Fruit fly (Drosophila melanogaster) whole organism, embryonic: ENCODE results near the gene CG33093.

Source experiments
- Bdp1 ChIP-seq: fragments of 200-800 bp; sonication (Bioruptor generic); optimal IDR thresholded peaks from 3 replicates; lab custom pipeline; 2016; ENCODE audit warnings: missing biosample characterization, missing genetic modification characterization
- C15 ChIP-seq: fragments of 200-800 bp; sonication (Bioruptor generic); IDR thresholded peaks from 3 replicates; pipeline ENCODE4 v1.3.6; 2022; ENCODE audit warnings: missing biosample characterization, missing genetic modification characterization
- CG10267 ChIP-seq: fragments of 200-800 bp; sonication (Bioruptor generic); optimal IDR thresholded peaks from 2 replicates; lab custom pipeline; 2018; ENCODE audit warnings: missing biosample characterization, mild to moderate bottlenecking, missing genetic modification characterization, moderate library complexity
- CG10321 ChIP-seq: fragments of 200-800 bp; sonication (Bioruptor generic); IDR thresholded peaks from 2 replicates; pipeline ENCODE4 v1.3.6; 2022; ENCODE audit warnings: missing biosample characterization, missing genetic modification characterization
- CG1233 ChIP-seq: fragments of 200-800 bp; sonication (Bioruptor generic); optimal IDR thresholded peaks from 4 replicates; lab custom pipeline; 2018; ENCODE audit warnings: missing biosample characterization, mild to moderate bottlenecking, missing genetic modification characterization
- CG14710 ChIP-seq: fragments of 200-800 bp; sonication (Bioruptor generic); optimal IDR thresholded peaks from 3 replicates; lab custom pipeline; 2019; ENCODE audit warnings: missing biosample characterization, mild to moderate bottlenecking, missing genetic modification characterization, moderate library complexity
- CG17829 ChIP-seq: fragments of 200-800 bp; optimal IDR thresholded peaks from 2 replicates; lab custom pipeline; 2019; ENCODE audit warnings: missing biosample characterization, mild to moderate bottlenecking, missing genetic modification characterization, moderate library complexity
- CG2116 ChIP-seq: fragments of 200-800 bp; sonication (Bioruptor generic); optimal IDR thresholded peaks from 3 replicates; lab custom pipeline; 2018; ENCODE audit warnings: missing biosample characterization, mild to moderate bottlenecking, missing genetic modification characterization
- CG30431 ChIP-seq: fragments of 200-800 bp; sonication (Bioruptor generic); optimal IDR thresholded peaks from 2 replicates; lab custom pipeline; 2017; ENCODE audit warnings: missing biosample characterization, missing genetic modification characterization
- CG3281 ChIP-seq: fragments of 200-800 bp; sonication (Bioruptor generic); optimal IDR thresholded peaks from 3 replicates; lab custom pipeline; 2017; ENCODE audit warnings: missing biosample characterization, mild to moderate bottlenecking, missing genetic modification characterization
- CG33557 ChIP-seq: fragments of 200-800 bp; sonication (Bioruptor generic); optimal IDR thresholded peaks from 2 replicates; lab custom pipeline; 2019; ENCODE audit warnings: missing biosample characterization, mild to moderate bottlenecking, missing genetic modification characterization, moderate library complexity
- CG34376 ChIP-seq: fragments of 200-800 bp; sonication (Bioruptor generic); optimal IDR thresholded peaks from 2 replicates; lab custom pipeline; 2018; ENCODE audit warnings: missing biosample characterization, mild to moderate bottlenecking, missing genetic modification characterization
- CG6254 ChIP-seq: fragments of 200-800 bp; sonication (Bioruptor generic); optimal IDR thresholded peaks from 3 replicates; lab custom pipeline; 2017; ENCODE audit warnings: mild to moderate bottlenecking, missing biosample characterization, missing genetic modification reagents, missing genetic modification characterization
- CG6683 ChIP-seq: fragments of 200-800 bp; sonication (Bioruptor generic); optimal IDR thresholded peaks from 2 replicates; lab custom pipeline; 2017; ENCODE audit warnings: missing biosample characterization, mild to moderate bottlenecking, missing genetic modification characterization, missing genetic modification reagents
- CG6854 ChIP-seq: fragments of 200-800 bp; sonication (Bioruptor generic); optimal IDR thresholded peaks from 3 replicates; lab custom pipeline; 2017; ENCODE audit warnings: missing biosample characterization, mild to moderate bottlenecking, missing genetic modification characterization
- CG7357 ChIP-seq: fragments of 200-800 bp; sonication (Bioruptor generic); IDR thresholded peaks from 3 replicates; pipeline ENCODE4 v1.3.6; 2022; ENCODE audit warnings: missing biosample characterization, missing genetic modification characterization
- Dp ChIP-seq: fragments of 200-800 bp; sonication (Bioruptor generic); optimal IDR thresholded peaks from 2 replicates; lab custom pipeline; 2018; ENCODE audit warnings: missing biosample characterization, mild to moderate bottlenecking, missing genetic modification characterization, moderate library complexity
- ERR ChIP-seq: fragments of 200-800 bp; sonication (Bioruptor generic); optimal IDR thresholded peaks from 2 replicates; lab custom pipeline; 2016; ENCODE audit warnings: missing biosample characterization, missing genetic modification characterization
- Fer2 ChIP-seq: fragments of 200-800 bp; sonication (Bioruptor generic); optimal IDR thresholded peaks from 2 replicates; lab custom pipeline; 2018; ENCODE audit warnings: missing biosample characterization, mild to moderate bottlenecking, missing genetic modification characterization, moderate library complexity
- Hey ChIP-seq: fragments of 200-800 bp; sonication (Bioruptor generic); optimal IDR thresholded peaks from 3 replicates; lab custom pipeline; 2018; ENCODE audit warnings: missing biosample characterization, mild to moderate bottlenecking, missing genetic modification characterization
- Hmx ChIP-seq: fragments of 200-800 bp; sonication (Bioruptor generic); optimal IDR thresholded peaks from 2 replicates; lab custom pipeline; 2016; ENCODE audit warnings: missing biosample characterization, missing genetic modification characterization
- Med ChIP-seq: fragments of 200-800 bp; sonication (Bioruptor generic); peaks from one replicate; lab custom pipeline; 2016; ENCODE audit warnings: missing biosample characterization, missing genetic modification characterization, mild to moderate bottlenecking, inconsistent platforms, moderate library complexity
- Meics ChIP-seq: fragments of 200-800 bp; sonication (Bioruptor generic); optimal IDR thresholded peaks from 2 replicates; lab custom pipeline; 2017; ENCODE audit warnings: missing biosample characterization, mild to moderate bottlenecking, missing genetic modification characterization
- Rfx ChIP-seq: fragments of 200-800 bp; sonication (Bioruptor generic); IDR thresholded peaks from 2 replicates; pipeline ENCODE4 v1.3.6; 2022; ENCODE audit warnings: missing biosample characterization, missing genetic modification characterization
- Spps ChIP-seq: fragments of 200-800 bp; sonication (Bioruptor generic); optimal IDR thresholded peaks from 2 replicates; lab custom pipeline; 2018; ENCODE audit warnings: missing biosample characterization, mild to moderate bottlenecking, missing genetic modification characterization
- Ssrp ChIP-seq: fragments of 200-800 bp; sonication (Bioruptor generic); optimal IDR thresholded peaks from 2 replicates; lab custom pipeline; 2018; ENCODE audit warnings: missing biosample characterization, mild to moderate bottlenecking, missing genetic modification characterization, moderate library complexity
- Tbp ChIP-seq: fragments of >200 bp; optimal IDR thresholded peaks from 2 replicates; lab custom pipeline; 2018; ENCODE audit warnings: missing biosample characterization, missing genetic modification characterization
- aop ChIP-seq: fragments of 200-800 bp; sonication (Bioruptor generic); IDR thresholded peaks from 2 replicates; pipeline ENCODE4 v1.3.6; 2022; ENCODE audit warnings: missing biosample characterization, missing genetic modification characterization
- chinmo ChIP-seq: fragments of 200-800 bp; sonication (Bioruptor generic); IDR thresholded peaks from 4 replicates; pipeline ENCODE4 v1.3.6; 2022; ENCODE audit warnings: missing biosample characterization, missing genetic modification characterization; ENCODE audit not compliant: partially characterized antibody
- cwo ChIP-seq: fragments of 200-800 bp; sonication (Bioruptor generic); optimal IDR thresholded peaks from 3 replicates; lab custom pipeline; 2017; ENCODE audit warnings: missing biosample characterization, missing genetic modification characterization, mild to moderate bottlenecking, moderate library complexity, missing genetic modification reagents
- dimm ChIP-seq: fragments of 200-800 bp; sonication (Bioruptor generic); IDR thresholded peaks from 2 replicates; pipeline ENCODE4 v1.3.6; 2022; ENCODE audit warnings: missing biosample characterization, missing genetic modification characterization
- dysf ChIP-seq: fragments of 200-800 bp; sonication (Bioruptor generic); IDR thresholded peaks from 3 replicates; pipeline ENCODE4 v1.3.6; 2022; ENCODE audit warnings: missing biosample characterization, missing genetic modification characterization
- exex ChIP-seq: fragments of 200-800 bp; sonication (Bioruptor generic); optimal IDR thresholded peaks from 4 replicates; lab custom pipeline; 2018; ENCODE audit warnings: missing biosample characterization, mild to moderate bottlenecking, missing genetic modification characterization, moderate library complexity
- fd96Cb ChIP-seq: fragments of 200-800 bp; sonication (Bioruptor generic); optimal IDR thresholded peaks from 2 replicates; lab custom pipeline; 2018; ENCODE audit warnings: missing biosample characterization, mild to moderate bottlenecking, missing genetic modification characterization, moderate library complexity
- gcm ChIP-seq: fragments of 200-800 bp; sonication (Bioruptor generic); optimal IDR thresholded peaks from 2 replicates; lab custom pipeline; 2019; ENCODE audit warnings: missing biosample characterization, mild to moderate bottlenecking, missing genetic modification characterization, moderate library complexity
- gem ChIP-seq: fragments of 200-800 bp; sonication (Bioruptor generic); optimal IDR thresholded peaks from 2 replicates; lab custom pipeline; 2019; ENCODE audit warnings: missing biosample characterization, mild to moderate bottlenecking, missing genetic modification characterization, moderate library complexity
- her ChIP-seq: fragments of 200-800 bp; sonication (Bioruptor generic); optimal IDR thresholded peaks from 2 replicates; lab custom pipeline; 2016; ENCODE audit warnings: missing biosample characterization, missing genetic modification characterization
- lab ChIP-seq: fragments of 200-800 bp; sonication (Bioruptor generic); optimal IDR thresholded peaks from 3 replicates; lab custom pipeline; 2017; ENCODE audit warnings: missing biosample characterization, missing genetic modification characterization, mild to moderate bottlenecking, moderate library complexity, missing genetic modification reagents
- lmd ChIP-seq: fragments of 200-800 bp; sonication (Bioruptor generic); IDR thresholded peaks from 2 replicates; pipeline ENCODE4 v1.3.6; 2022; ENCODE audit warnings: missing biosample characterization, missing genetic modification characterization
- otp ChIP-seq: fragments of 200-800 bp; sonication (Bioruptor generic); IDR thresholded peaks from 3 replicates; pipeline ENCODE4, ENCODE4 v1.3.6; 2022; ENCODE audit warnings: missing biosample characterization, missing genetic modification characterization
- sd ChIP-seq: fragments of 200-800 bp; sonication (Bioruptor generic); optimal IDR thresholded peaks from 3 replicates; lab custom pipeline; 2018; ENCODE audit warnings: missing biosample characterization, mild to moderate bottlenecking, missing genetic modification characterization, moderate library complexity
- sens ChIP-seq: fragments of 200-800 bp; sonication (Bioruptor generic); peaks from one replicate; lab custom pipeline; 2016; ENCODE audit warnings: missing biosample characterization, missing genetic modification characterization
- sisA ChIP-seq: fragments of 200-800 bp; sonication (Bioruptor generic); IDR thresholded peaks from 2 replicates; pipeline ENCODE4 v1.3.6; 2022; ENCODE audit warnings: missing biosample characterization, missing genetic modification characterization
- slbo ChIP-seq: fragments of 200-800 bp; sonication (Bioruptor generic); IDR thresholded peaks from 2 replicates; pipeline ENCODE4 v1.3.6; 2022; ENCODE audit warnings: missing biosample characterization, missing genetic modification characterization
- stwl ChIP-seq: fragments of 200-800 bp; sonication (Bioruptor generic); optimal IDR thresholded peaks from 3 replicates; lab custom pipeline; 2018; ENCODE audit warnings: missing biosample characterization, mild to moderate bottlenecking, missing genetic modification characterization, moderate library complexity
- sug ChIP-seq: fragments of 200-800 bp; optimal IDR thresholded peaks from 2 replicates; lab custom pipeline; 2019; ENCODE audit warnings: missing biosample characterization, mild to moderate bottlenecking, missing genetic modification characterization, moderate library complexity

Gene CG33093

dm6 chr3R:22522859-22523258 is 8.9 kb downstream of the CG33093 start (continued):
- peak; percentile 26 for TF ChIP-seq Hey (tag; lab: Kevin White, UChicago)
- TF ChIP-seq sd (tag; lab: Kevin White, UChicago), result peak; percentile 17
- no peak for TF ChIP-seq otp (GFP tag; lab: Robert Waterston, UW)
- no peak for TF ChIP-seq CG33557 (GFP tag; lab: Kevin White, UChicago)
- peak; percentile 27 for TF ChIP-seq ERR (GFP tag; lab: Kevin White, UChicago)
- peak; percentile 10 for TF ChIP-seq Med (GFP tag; lab: Kevin White, UChicago)

dm6 chr3R:22522042-22522441 is 9.7 kb downstream of the CG33093 start:
- TF ChIP-seq CG2116 (no peak), Hmx (GFP tag; lab: Kevin White, UChicago) (no peak), lmd (GFP tag; lab: Robert Waterston, UW) (no peak), gem (no peak), CG10321 (no peak), cwo (peak; percentile 46), CG6254 (GFP tag; lab: Kevin White, UChicago) (no peak), sisA (GFP tag; lab: Robert Waterston, UW) (no peak), dimm (GFP tag; lab: Robert Waterston, UW) (no peak), sug (tag; lab: Kevin White, UChicago) (peak; percentile 63), Tbp (GFP tag; lab: Kevin White, UChicago) (no peak), stwl (tag; lab: Kevin White, UChicago) (no peak), CG3281 (GFP tag; lab: Kevin White, UChicago) (no peak), Dp (GFP tag; lab: Kevin White, UChicago) (no peak), chinmo (no peak), CG34376 (GFP tag; lab: Kevin White, UChicago) (peak; percentile 7), CG14710 (no peak), Hey (tag; lab: Kevin White, UChicago) (peak; percentile 4), CG17829 (tag; lab: Kevin White, UChicago) (no peak), CG7357 (GFP tag; lab: Robert Waterston, UW) (no peak), CG6683 (GFP tag; lab: Kevin White, UChicago) (no peak), Fer2 (tag; lab: Kevin White, UChicago) (no peak), exex (tag; lab: Kevin White, UChicago) (peak; percentile 86), Med (GFP tag; lab: Kevin White, UChicago) (peak; percentile 68), Rfx (0 out of 2 replicates have a peak, but pooled peaks have one; percentile 7), Ssrp (tag; lab: Kevin White, UChicago) (no peak)

- TF ChIP-seq aop (GFP tag; lab: Robert Waterston, UW) (no peak), slbo (GFP tag; lab: Robert Waterston, UW) (no peak), CG6854 (GFP tag; lab: Kevin White, UChicago) (peak; percentile 8), C15 (no peak), fd96Cb (tag; lab: Kevin White, UChicago) (no peak), Med (GFP tag; lab: Kevin White, UChicago) (peak; percentile 9), sens (GFP tag; lab: Kevin White, UChicago) (peak; percentile 47), CG30431 (GFP tag; lab: Kevin White, UChicago) (no peak), gcm (GFP tag; lab: Kevin White, UChicago) (no peak), Meics (GFP tag; lab: Kevin White, UChicago) (no peak), Spps (tag; lab: Kevin White, UChicago) (no peak), CG1233 (GFP tag; lab: Kevin White, UChicago) (no peak), Bdp1 (GFP tag; lab: Kevin White, UChicago) (no peak), lab (GFP tag; lab: Kevin White, UChicago) (no peak), cwo (peak; percentile 11), exex (tag; lab: Kevin White, UChicago) (peak; percentile 86), her (no peak), dysf (GFP tag; lab: Robert Waterston, UW) (0 out of 3 replicates have a peak, but pooled peaks have one; percentile 13), sug (tag; lab: Kevin White, UChicago) (peak; percentile 92), CG10267 (no peak)
Measured at dm6 chr3R:22520481-22520880, 11.2 kb downstream of the CG33093 start.
